Worm (Caenorhabditis elegans) whole organism, L1 larva: ENCODE measurements around the gene rpl-5.

Source experiments
- Y116A8C.19 ChIP-seq: sonication (generic microtip); optimal IDR thresholded peaks from 2 replicates; lab custom pipeline; 2016; ENCODE audit warnings: missing compliant biosample characterization, missing genetic modification characterization, borderline replicate concordance
- nhr-237 ChIP-seq: fragments of 150-350 bp; optimal IDR thresholded peaks from 2 replicates; lab custom pipeline; 2014; ENCODE audit warnings: missing biosample characterization, missing genetic modification characterization

DNA sequence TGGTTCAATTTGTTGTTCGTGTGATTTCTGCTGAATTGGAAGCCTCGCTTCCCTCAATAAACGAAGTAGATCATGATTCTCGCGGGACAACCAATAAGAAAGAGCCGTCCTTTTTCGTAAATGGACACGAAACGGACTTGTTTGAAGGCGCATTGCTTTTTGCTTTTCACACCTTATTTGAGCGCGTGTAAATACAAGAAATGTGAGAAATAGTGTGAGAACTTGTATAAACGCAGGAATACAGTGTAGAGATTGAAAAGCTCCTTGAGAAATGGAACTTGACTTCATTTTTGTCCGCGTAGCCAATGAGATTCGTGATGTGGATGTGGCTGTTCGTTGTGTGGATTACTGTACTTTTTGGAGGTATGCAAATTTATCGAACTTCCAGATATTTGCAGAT lies 49.1 kb upstream of the rpl-5 start, which contains the start of gene cht-2:
- TF ChIP-seq nhr-237 (tag; lab: Kevin White, UChicago) (no peak), Y116A8C.19 (tag; lab: Kevin White, UChicago) (no peak)
